Fruit fly (Drosophila melanogaster) whole organism, embryonic: Measurements from ENCODE around the gene PMP34.

ENCODE experiments used
- Asciz ChIP-seq: fragments of 200-800 bp; sonication (Bioruptor generic); optimal IDR thresholded peaks from 2 replicates; lab custom pipeline; 2017; ENCODE audit warnings: missing biosample characterization, mild to moderate bottlenecking, missing genetic modification characterization, missing genetic modification reagents
- B-H2 ChIP-seq: fragments of 200-800 bp; sonication (Bioruptor generic); optimal IDR thresholded peaks from 2 replicates; lab custom pipeline; 2018; ENCODE audit warnings: missing biosample characterization, mild to moderate bottlenecking, missing genetic modification characterization
- Blimp-1 ChIP-seq: fragments of 200-800 bp; sonication (Bioruptor generic); optimal IDR thresholded peaks from 3 replicates; lab custom pipeline; 2018; ENCODE audit warnings: missing biosample characterization, missing genetic modification characterization, mild to moderate bottlenecking, moderate library complexity, missing genetic modification reagents
- CG10959 ChIP-seq: fragments of 200-800 bp; sonication (Bioruptor generic); IDR thresholded peaks from 2 replicates; pipeline ENCODE4 v1.3.6; 2022; ENCODE audit warnings: missing biosample characterization, missing genetic modification characterization
- CG10979 ChIP-seq: fragments of 200-800 bp; sonication (Bioruptor generic); optimal IDR thresholded peaks from 2 replicates; lab custom pipeline; 2018; ENCODE audit warnings: missing biosample characterization, mild to moderate bottlenecking, missing genetic modification characterization, moderate library complexity
- CG11695 ChIP-seq: fragments of 200-800 bp; sonication (Bioruptor generic); IDR thresholded peaks from 3 replicates; pipeline ENCODE4 v1.3.6; 2022; ENCODE audit warnings: missing biosample characterization, missing genetic modification characterization
- CG12219 ChIP-seq: fragments of 200-800 bp; sonication (Bioruptor generic); optimal IDR thresholded peaks from 3 replicates; lab custom pipeline; 2018; ENCODE audit warnings: missing biosample characterization, mild to moderate bottlenecking, missing genetic modification characterization
- CG12391 ChIP-seq: fragments of 200-800 bp; sonication (Bioruptor generic); optimal IDR thresholded peaks from 3 replicates; lab custom pipeline; 2018; ENCODE audit warnings: missing biosample characterization, mild to moderate bottlenecking, missing genetic modification characterization, moderate library complexity
- CG13424 ChIP-seq: fragments of 200-800 bp; sonication (Bioruptor generic); optimal IDR thresholded peaks from 2 replicates; lab custom pipeline; 2019; ENCODE audit warnings: missing biosample characterization, mild to moderate bottlenecking, missing genetic modification characterization, moderate library complexity
- CG15696 ChIP-seq: fragments of 200-800 bp; sonication (Bioruptor generic); optimal IDR thresholded peaks from 2 replicates; lab custom pipeline; 2019; ENCODE audit warnings: missing biosample characterization, mild to moderate bottlenecking, missing genetic modification characterization, moderate library complexity
- CG17568 ChIP-seq: fragments of 200-800 bp; sonication (Bioruptor generic); optimal IDR thresholded peaks from 2 replicates; lab custom pipeline; 2018; ENCODE audit warnings: missing biosample characterization, mild to moderate bottlenecking, missing genetic modification characterization, moderate library complexity
- CG17802 ChIP-seq: fragments of 200-800 bp; sonication (Bioruptor generic); optimal IDR thresholded peaks from 2 replicates; lab custom pipeline; 2018; ENCODE audit warnings: missing biosample characterization, mild to moderate bottlenecking, missing genetic modification characterization, moderate library complexity
- CG17829 ChIP-seq: fragments of 200-800 bp; optimal IDR thresholded peaks from 2 replicates; lab custom pipeline; 2019; ENCODE audit warnings: missing biosample characterization, mild to moderate bottlenecking, missing genetic modification characterization, moderate library complexity
- CG18262 ChIP-seq: fragments of 200-800 bp; optimal IDR thresholded peaks from 3 replicates; lab custom pipeline; 2019; ENCODE audit warnings: missing biosample characterization, mild to moderate bottlenecking, missing genetic modification characterization, moderate library complexity
- CG18599 ChIP-seq: fragments of 200-800 bp; sonication (Bioruptor generic); optimal IDR thresholded peaks from 3 replicates; lab custom pipeline; 2017; ENCODE audit warnings: missing biosample characterization, missing genetic modification characterization, mild to moderate bottlenecking, moderate library complexity, missing genetic modification reagents
- CG2202 ChIP-seq: fragments of 200-800 bp; sonication (Bioruptor generic); optimal IDR thresholded peaks from 2 replicates; lab custom pipeline; 2018; ENCODE audit warnings: missing biosample characterization, mild to moderate bottlenecking, missing genetic modification characterization
- CG31441 ChIP-seq: fragments of 200-800 bp; sonication (Bioruptor generic); IDR thresholded peaks from 2 replicates; pipeline ENCODE4 v1.3.6; 2022; ENCODE audit warnings: missing biosample characterization, missing genetic modification characterization
- CG3281 ChIP-seq: fragments of 200-800 bp; sonication (Bioruptor generic); optimal IDR thresholded peaks from 3 replicates; lab custom pipeline; 2017; ENCODE audit warnings: missing biosample characterization, mild to moderate bottlenecking, missing genetic modification characterization
- CG6689 ChIP-seq: fragments of 200-800 bp; sonication (Bioruptor generic); IDR thresholded peaks from 2 replicates; pipeline ENCODE4 v1.3.6; 2022; ENCODE audit warnings: missing biosample characterization, missing genetic modification characterization
- CG6854 ChIP-seq: fragments of 200-800 bp; sonication (Bioruptor generic); optimal IDR thresholded peaks from 3 replicates; lab custom pipeline; 2017; ENCODE audit warnings: missing biosample characterization, mild to moderate bottlenecking, missing genetic modification characterization
- CG7839 ChIP-seq: fragments of 200-800 bp; sonication (Bioruptor generic); optimal IDR thresholded peaks from 3 replicates; lab custom pipeline; 2018; ENCODE audit warnings: missing biosample characterization, mild to moderate bottlenecking, missing genetic modification characterization, moderate library complexity
- CG7928 ChIP-seq: fragments of 200-800 bp; sonication (Bioruptor generic); optimal IDR thresholded peaks from 2 replicates; lab custom pipeline; 2017; ENCODE audit warnings: missing biosample characterization, mild to moderate bottlenecking, missing genetic modification characterization
- CG8290 ChIP-seq, 3 experiments: fragments of 200-800 bp; sonication (Bioruptor generic); optimal IDR thresholded peaks; 2 replicates each; lab custom pipeline; 2016 to 2019; ENCODE audit warnings: missing biosample characterization in 3 of 3, missing genetic modification characterization in 3 of 3, mild to moderate bottlenecking in 2 of 3, moderate library complexity in 1 of 3
- CG8388 ChIP-seq: fragments of 200-800 bp; sonication (Bioruptor generic); optimal IDR thresholded peaks from 2 replicates; lab custom pipeline; 2019; ENCODE audit warnings: missing biosample characterization, mild to moderate bottlenecking, missing genetic modification characterization, moderate library complexity
- CG8924 ChIP-seq: fragments of 200-800 bp; optimal IDR thresholded peaks from 3 replicates; lab custom pipeline; 2019; ENCODE audit warnings: missing biosample characterization, mild to moderate bottlenecking, missing genetic modification characterization, moderate library complexity
- CG9932 ChIP-seq: fragments of 200-800 bp; sonication (Bioruptor generic); IDR thresholded peaks from 2 replicates; pipeline ENCODE4 v1.3.6; 2022; ENCODE audit warnings: missing biosample characterization, missing genetic modification characterization
- D19A ChIP-seq: fragments of 200-800 bp; optimal IDR thresholded peaks from 3 replicates; lab custom pipeline; 2019; ENCODE audit warnings: missing biosample characterization, mild to moderate bottlenecking, missing genetic modification characterization, moderate library complexity
- H2.0 ChIP-seq: fragments of 200-800 bp; sonication (Bioruptor generic); IDR thresholded peaks from 2 replicates; pipeline ENCODE4 v1.3.6; 2022; ENCODE audit warnings: missing biosample characterization, missing genetic modification characterization
- Med ChIP-seq: fragments of 200-800 bp; sonication (Bioruptor generic); peaks from one replicate; lab custom pipeline; 2016; ENCODE audit warnings: missing biosample characterization, missing genetic modification characterization, mild to moderate bottlenecking, inconsistent platforms, moderate library complexity
- Mrtf ChIP-seq: fragments of 200-800 bp; sonication (Bioruptor generic); IDR thresholded peaks from 3 replicates; pipeline ENCODE4 v1.3.6; 2022; ENCODE audit warnings: missing biosample characterization, missing genetic modification characterization
- Myb ChIP-seq: fragments of 200-800 bp; sonication (Bioruptor generic); optimal IDR thresholded peaks from 2 replicates; lab custom pipeline; 2016; ENCODE audit warnings: missing biosample characterization, missing genetic modification characterization
- Nf-YA ChIP-seq: fragments of 200-800 bp; sonication (Bioruptor generic); IDR thresholded peaks from 2 replicates; pipeline ENCODE4 v1.3.6; 2022; ENCODE audit warnings: missing biosample characterization, missing genetic modification characterization
- Sox100B ChIP-seq: fragments of 200-800 bp; sonication (Bioruptor generic); optimal IDR thresholded peaks from 3 replicates; lab custom pipeline; 2018; ENCODE audit warnings: missing biosample characterization, mild to moderate bottlenecking, missing genetic modification characterization
- Ssrp ChIP-seq: fragments of 200-800 bp; sonication (Bioruptor generic); optimal IDR thresholded peaks from 2 replicates; lab custom pipeline; 2018; ENCODE audit warnings: missing biosample characterization, mild to moderate bottlenecking, missing genetic modification characterization, moderate library complexity
- TFAM ChIP-seq: fragments of 200-800 bp; sonication (Bioruptor generic); optimal IDR thresholded peaks from 2 replicates; lab custom pipeline; 2017; ENCODE audit warnings: missing biosample characterization, missing genetic modification characterization, inconsistent platforms
- Xbp1 ChIP-seq: fragments of 200-800 bp; sonication (Bioruptor generic); optimal IDR thresholded peaks from 3 replicates; lab custom pipeline; 2016; ENCODE audit warnings: missing biosample characterization, mild to moderate bottlenecking, missing genetic modification characterization
- crol ChIP-seq: fragments of 200-800 bp; sonication (Bioruptor generic); IDR thresholded peaks from 2 replicates; pipeline ENCODE4 v1.3.6; 2022; ENCODE audit warnings: missing biosample characterization, missing genetic modification characterization
- dm ChIP-seq: fragments of 200-800 bp; sonication (Bioruptor generic); optimal IDR thresholded peaks from 3 replicates; lab custom pipeline; 2016; ENCODE audit warnings: missing biosample characterization, missing genetic modification characterization
- dmrt11E ChIP-seq: fragments of 200-800 bp; sonication (Bioruptor generic); optimal IDR thresholded peaks from 3 replicates; lab custom pipeline; 2018; ENCODE audit warnings: missing biosample characterization, mild to moderate bottlenecking, missing genetic modification characterization, moderate library complexity
- dmrt99B ChIP-seq: fragments of 200-800 bp; sonication (Bioruptor generic); optimal IDR thresholded peaks from 2 replicates; lab custom pipeline; 2018; ENCODE audit warnings: missing biosample characterization, mild to moderate bottlenecking, missing genetic modification characterization, moderate library complexity
- ewg ChIP-seq: fragments of 200-800 bp; sonication (Bioruptor generic); optimal IDR thresholded peaks from 3 replicates; lab custom pipeline; 2017; ENCODE audit warnings: mild to moderate bottlenecking, missing biosample characterization, missing genetic modification reagents, missing genetic modification characterization
- fd3F ChIP-seq: fragments of 200-800 bp; sonication (Bioruptor generic); optimal IDR thresholded peaks from 2 replicates; lab custom pipeline; 2018; ENCODE audit warnings: missing biosample characterization, mild to moderate bottlenecking, missing genetic modification characterization, moderate library complexity
- gem ChIP-seq: fragments of 200-800 bp; sonication (Bioruptor generic); optimal IDR thresholded peaks from 2 replicates; lab custom pipeline; 2019; ENCODE audit warnings: missing biosample characterization, mild to moderate bottlenecking, missing genetic modification characterization, moderate library complexity
- gsb-n ChIP-seq: fragments of 200-800 bp; sonication (Bioruptor generic); optimal IDR thresholded peaks from 3 replicates; lab custom pipeline; 2018; ENCODE audit warnings: missing biosample characterization, mild to moderate bottlenecking, missing genetic modification characterization
- nmo ChIP-seq: fragments of 200-800 bp; sonication (Bioruptor generic); optimal IDR thresholded peaks from 2 replicates; lab custom pipeline; 2018; ENCODE audit warnings: missing biosample characterization, mild to moderate bottlenecking, missing genetic modification characterization, moderate library complexity
- sc ChIP-seq, 3 experiments: fragments of >200 bp in 2 of 3; fragments of 200-800 bp in 1 of 3; sonication (Bioruptor generic) in 1 of 3; optimal IDR thresholded peaks; 2 replicates in 2 of 3; 3 replicates in 1 of 3; lab custom pipeline; 2017; ENCODE audit warnings: mild to moderate bottlenecking in 1 of 3, missing biosample characterization in 1 of 3, missing genetic modification characterization in 1 of 3, missing genetic modification reagents in 1 of 3
- sr ChIP-seq: fragments of 200-800 bp; sonication (Bioruptor generic); IDR thresholded peaks from 3 replicates; pipeline ENCODE4 v1.3.6; 2022; ENCODE audit warnings: missing biosample characterization, missing genetic modification characterization
- yki ChIP-seq: fragments of >200 bp; optimal IDR thresholded peaks from 3 replicates; lab custom pipeline; 2018

PMP34 gene

dm6 chr3L:4354898-4355627 is 36.5 kb downstream of the PMP34 start (continued):
- no peak for TF ChIP-seq gsb-n (tag; lab: Kevin White, UChicago)
- no peak for TF ChIP-seq TFAM (GFP tag; lab: Kevin White, UChicago)
- no peak for TF ChIP-seq CG17802 (tag; lab: Kevin White, UChicago)
- TF ChIP-seq CG3281 = peak; percentile 53
- TF ChIP-seq CG18599 (GFP tag; lab: Kevin White, UChicago) = peak; percentile 48
- peak; percentile 22 for TF ChIP-seq Ssrp (tag; lab: Kevin White, UChicago)
- TF ChIP-seq Myb (GFP tag; lab: Kevin White, UChicago) = no peak
- TF ChIP-seq ewg (GFP tag; lab: Kevin White, UChicago) = no peak
- no peak for TF ChIP-seq crol (GFP tag; lab: Robert Waterston, UW)
- TF ChIP-seq fd3F = peak; percentile 7
- TF ChIP-seq CG18262 (tag; lab: Kevin White, UChicago) = peak; percentile 57
- TF ChIP-seq CG17568 (GFP tag; lab: Kevin White, UChicago) = peak; percentile 20
- TF ChIP-seq CG9932 (GFP tag; lab: Robert Waterston, UW) = no peak
- TF ChIP-seq B-H2 (GFP tag; lab: Kevin White, UChicago) = no peak
- peak; percentile 49 for TF ChIP-seq CG8924
- no peak for TF ChIP-seq Nf-YA (GFP tag; lab: Robert Waterston, UW)
- TF ChIP-seq yki (lab: Kevin White, UChicago) = no peak
- TF ChIP-seq sr = no peak
- peak; percentile 60 for TF ChIP-seq gem (tag; lab: Kevin White, UChicago)
- TF ChIP-seq CG8388 = peak; percentile 14
- peak; percentile 41 for TF ChIP-seq CG17829
- peak; percentile 54 for TF ChIP-seq Sox100B (GFP tag; lab: Kevin White, UChicago)
- peak; percentile 98 for TF ChIP-seq D19A (tag; lab: Kevin White, UChicago)
- no peak for TF ChIP-seq CG12219 (GFP tag; lab: Kevin White, UChicago)
- peak; percentile 56 for TF ChIP-seq CG10979 (tag; lab: Kevin White, UChicago)
- TF ChIP-seq CG31441 (GFP tag; lab: Robert Waterston, UW) = peak; percentile 50
- no peak for TF ChIP-seq CG8290 (GFP tag; optimal IDR thresholded peaks at IDR 0.05; lab: Kevin White, UChicago)
- peak in 1 of 2 experiments; percentile 29 for TF ChIP-seq CG8290 (tag; optimal IDR thresholded peaks at IDR 0.05; lab: Kevin White, UChicago)
- TF ChIP-seq dm (GFP tag; lab: Kevin White, UChicago) = no peak
- peak; percentile 8 for TF ChIP-seq CG2202 (tag; lab: Kevin White, UChicago)
- peak; percentile 10 for TF ChIP-seq Xbp1 (GFP tag; lab: Kevin White, UChicago)
- TF ChIP-seq Asciz (GFP tag; lab: Kevin White, UChicago) = peak; percentile 0
- TF ChIP-seq CG13424 (tag; lab: Kevin White, UChicago) = peak; percentile 45
- peak; percentile 55 for TF ChIP-seq nmo
- no peak for TF ChIP-seq sc (optimal IDR thresholded peaks at IDR 0.05; lab: Kevin White, UChicago)
- no peak for TF ChIP-seq sc (GFP tag; optimal IDR thresholded peaks at IDR 0.05; lab: Kevin White, UChicago)
- no peak for TF ChIP-seq CG7928 (GFP tag; lab: Kevin White, UChicago)
- peak; percentile 28 for TF ChIP-seq Med (GFP tag; lab: Kevin White, UChicago)
- no peak for TF ChIP-seq H2.0 (GFP tag; lab: Robert Waterston, UW)
- TF ChIP-seq CG7839 (tag; lab: Kevin White, UChicago) = peak; percentile 36
- TF ChIP-seq Blimp-1 (GFP tag; lab: Kevin White, UChicago) = peak; percentile 41
- no peak for TF ChIP-seq CG6689 (GFP tag; lab: Robert Waterston, UW)
- TF ChIP-seq Mrtf (GFP tag; lab: Robert Waterston, UW) = no peak
- TF ChIP-seq CG12391 (tag; lab: Kevin White, UChicago) = peak; percentile 45
- peak; percentile 33 for TF ChIP-seq dmrt99B (tag; lab: Kevin White, UChicago)
- peak; percentile 29 for TF ChIP-seq dmrt11E (tag; lab: Kevin White, UChicago)
- no peak for TF ChIP-seq CG6854 (GFP tag; lab: Kevin White, UChicago)
- TF ChIP-seq CG10959 = no peak
- 0 out of 3 replicates have a peak, but pooled peaks have one; percentile 27 for TF ChIP-seq CG11695 (GFP tag; lab: Robert Waterston, UW)
- TF ChIP-seq CG15696 (tag; lab: Kevin White, UChicago) = peak; percentile 13
